Fruit fly (Drosophila melanogaster): ENCODE results near the gene CG12795.

CG12795 gene

dm6 chr2L:3476399-3477056, 24.3 kb downstream of the CG12795 start (continued):
- TF ChIP-seq CG11504 (tag; optimal IDR thresholded peaks at IDR 0.05), result no peak
- TF ChIP-seq vnd (GFP tag; IDR thresholded peaks at IDR 0.05; ENCODE audit: partially characterized antibody), result no peak
- no peak for TF ChIP-seq stwl (tag; optimal IDR thresholded peaks at IDR 0.05)
- TF ChIP-seq sima (GFP tag; optimal IDR thresholded peaks at IDR 0.05), result no peak
- peak; percentile 79 for TF ChIP-seq CG1832 (GFP tag; optimal IDR thresholded peaks at IDR 0.05)
- no peak for TF ChIP-seq Abd-B (GFP tag; optimal IDR thresholded peaks at IDR 0.05)
- TF ChIP-seq chinmo (GFP tag; IDR thresholded peaks at IDR 0.05; ENCODE audit: partially characterized antibody), result peak; percentile 70; the same call in 1 of the 4 replicates
- no peak for TF ChIP-seq CG10959 (GFP tag; IDR thresholded peaks at IDR 0.05)
- TF ChIP-seq Mad (GFP tag; optimal IDR thresholded peaks at IDR 0.05), result no peak
- no peak for TF ChIP-seq B-H2 (GFP tag; optimal IDR thresholded peaks at IDR 0.05)
- TF ChIP-seq CG13123 (GFP tag; optimal IDR thresholded peaks at IDR 0.05), result no peak
- no peak for TF ChIP-seq CG18764 (GFP tag; optimal IDR thresholded peaks at IDR 0.05)
- TF ChIP-seq CG4328 (GFP tag; optimal IDR thresholded peaks at IDR 0.05), result no peak
- no peak for TF ChIP-seq CG11085 (GFP tag; IDR thresholded peaks at IDR 0.05)
- TF ChIP-seq Sin3A (optimal IDR thresholded peaks at IDR 0.05), result no peak
- no peak for TF ChIP-seq ftz-f1 (GFP tag; optimal IDR thresholded peaks at IDR 0.05)
- TF ChIP-seq Awh (GFP tag; IDR thresholded peaks at IDR 0.05), result no peak
- TF ChIP-seq CG7271 (tag; optimal IDR thresholded peaks at IDR 0.05), result no peak
- TF ChIP-seq fd102C (GFP tag; optimal IDR thresholded peaks at IDR 0.05), result no peak
- no peak for TF ChIP-seq gem (tag; optimal IDR thresholded peaks at IDR 0.05)
- TF ChIP-seq CG14441 (GFP tag; IDR thresholded peaks at IDR 0.05), result no peak
- no peak for TF ChIP-seq CG16779 (GFP tag; IDR thresholded peaks at IDR 0.05)
- TF ChIP-seq Lhr (GFP tag; optimal IDR thresholded peaks at IDR 0.05), result no peak
- no peak for TF ChIP-seq CG1792 (GFP tag; optimal IDR thresholded peaks at IDR 0.05)
- TF ChIP-seq NFAT (GFP tag; IDR thresholded peaks at IDR 0.05), result no peak
- peak; percentile 42 for TF ChIP-seq abd-A (tag; optimal IDR thresholded peaks at IDR 0.05)
- no peak for TF ChIP-seq lbe (GFP tag; optimal IDR thresholded peaks at IDR 0.05)
- no peak for TF ChIP-seq Rfx (GFP tag; IDR thresholded peaks at IDR 0.05)
- TF ChIP-seq CG15269 (tag; optimal IDR thresholded peaks at IDR 0.05), result no peak
- TF ChIP-seq CG4854 (GFP tag; optimal IDR thresholded peaks at IDR 0.05), result no peak
- TF ChIP-seq z (GFP tag; IDR thresholded peaks at IDR 0.05), result no peak
- TF ChIP-seq ttk (GFP tag; IDR thresholded peaks at IDR 0.05), result peak; percentile 30; the same call in 1 of the 2 replicates
- no peak for TF ChIP-seq dmrt99B (tag; optimal IDR thresholded peaks at IDR 0.05)
- 0 out of 3 replicates have a peak, but pooled peaks have one; percentile 14 for TF ChIP-seq CG34422 (GFP tag; IDR thresholded peaks at IDR 0.05)
- no peak for TF ChIP-seq YL-1 (GFP tag; optimal IDR thresholded peaks at IDR 0.05)
- no peak for TF ChIP-seq sna (GFP tag; IDR thresholded peaks at IDR 0.05; ENCODE audit: partially characterized antibody)
- TF ChIP-seq sens (GFP tag), result no peak
- TF ChIP-seq D (optimal IDR thresholded peaks at IDR 0.05), result no peak
- no peak for TF ChIP-seq D (GFP tag; optimal IDR thresholded peaks at IDR 0.05)
- TF ChIP-seq CG17912 (GFP tag; optimal IDR thresholded peaks at IDR 0.05), result no peak
- no peak for TF ChIP-seq bsh (GFP tag; optimal IDR thresholded peaks at IDR 0.05)
- TF ChIP-seq CHES-1-like (GFP tag; optimal IDR thresholded peaks at IDR 0.05), result no peak
- no peak for TF ChIP-seq lov (optimal IDR thresholded peaks at IDR 0.05)
- TF ChIP-seq lov (GFP tag; IDR thresholded peaks at IDR 0.05), result 0 out of 3 replicates have a peak, but pooled peaks have one; percentile 60
- TF ChIP-seq CG30403 (GFP tag; optimal IDR thresholded peaks at IDR 0.05), result no peak
- no peak for TF ChIP-seq emc (GFP tag; optimal IDR thresholded peaks at IDR 0.05)
- no peak for TF ChIP-seq Ravus (GFP tag; IDR thresholded peaks at IDR 0.05)
- TF ChIP-seq Ada2b (GFP tag; IDR thresholded peaks at IDR 0.05), result no peak
- no peak for TF ChIP-seq Dad (GFP tag; optimal IDR thresholded peaks at IDR 0.05)
- TF ChIP-seq CG6689 (GFP tag; IDR thresholded peaks at IDR 0.05), result no peak; the same call in 1 of the 2 replicates
- no peak for TF ChIP-seq NC2β (GFP tag; optimal IDR thresholded peaks at IDR 0.05)
